Fruit fly (Drosophila melanogaster) Kc167 (cell line): Measurements from ENCODE around the gene CG1951.

Experiments
- Myc ChIP-seq: fragments of >200 bp; optimal IDR thresholded peaks from 2 replicates; lab custom pipeline; 2017; ENCODE audit warnings: missing external identifiers
- h ChIP-seq: fragments of >200 bp; optimal IDR thresholded peaks from 3 replicates; lab custom pipeline; 2018; ENCODE audit warnings: missing external identifiers
- ttk ChIP-seq: sonication (Bioruptor generic); optimal IDR thresholded peaks from 2 replicates; lab custom pipeline; 2017; ENCODE audit warnings: missing external identifiers

dm6 chr3R:29064682-29065100 lies 37.7 kb downstream of the CG1951 start:
- TF ChIP-seq ttk (lab: Kevin White, UChicago), result no peak
- TF ChIP-seq Myc (lab: Kevin White, UChicago), result no peak
- TF ChIP-seq h (lab: Kevin White, UChicago), result no peak
